Worm (Caenorhabditis elegans): Measurements from ENCODE around the gene let-418.
"Not testable (repeated sequence)": the region's sequence is repeated elsewhere in the genome, so short reads cannot be mapped to it uniquely, and the experiment has no call there.

Gene let-418

ce11 chrV:5826592-5826991 is at the start of gene let-418:
Gene let-418, plus strand, starts transcription at chrV:5826833.
- TF ChIP-seq unc-62 (GFP tag; optimal IDR thresholded peaks at IDR 0.05) = no peak
- no peak for TF ChIP-seq ceh-16 (tag; optimal IDR thresholded peaks at IDR 0.05)
- no peak for TF ChIP-seq nhr-10 (tag; optimal IDR thresholded peaks at IDR 0.05)
- no peak for TF ChIP-seq ztf-11 (tag; optimal IDR thresholded peaks at IDR 0.05)
- TF ChIP-seq mab-5 (tag; optimal IDR thresholded peaks at IDR 0.05) = no peak
- TF ChIP-seq ZK546.5 (tag; optimal IDR thresholded peaks at IDR 0.05) = no peak
- no peak for TF ChIP-seq nhr-12 (tag; optimal IDR thresholded peaks at IDR 0.05)
- TF ChIP-seq fos-1 (tag; optimal IDR thresholded peaks at IDR 0.05) = no peak
- TF ChIP-seq ama-1 (optimal IDR thresholded peaks at IDR 0.05) = no peak
- TF ChIP-seq ztf-4 (tag; optimal IDR thresholded peaks at IDR 0.05) = no peak
- TF ChIP-seq alr-1 (tag; optimal IDR thresholded peaks at IDR 0.05) = no peak
- no peak for TF ChIP-seq nhr-129 (tag; optimal IDR thresholded peaks at IDR 0.05)
- no peak for TF ChIP-seq Y55F3AM.14 (GFP tag; optimal IDR thresholded peaks at IDR 0.05)
- TF ChIP-seq blmp-1 (tag; optimal IDR thresholded peaks at IDR 0.05; ENCODE audit: insufficient read depth) = no peak
- TF ChIP-seq zag-1 (tag; optimal IDR thresholded peaks at IDR 0.05) = no peak
- no peak for TF ChIP-seq skn-1 (tag; optimal IDR thresholded peaks at IDR 0.05)
- TF ChIP-seq mbf-1 (tag; optimal IDR thresholded peaks at IDR 0.05) = no peak
- TF ChIP-seq nhr-11 (tag; optimal IDR thresholded peaks at IDR 0.05) = no peak

DNA sequence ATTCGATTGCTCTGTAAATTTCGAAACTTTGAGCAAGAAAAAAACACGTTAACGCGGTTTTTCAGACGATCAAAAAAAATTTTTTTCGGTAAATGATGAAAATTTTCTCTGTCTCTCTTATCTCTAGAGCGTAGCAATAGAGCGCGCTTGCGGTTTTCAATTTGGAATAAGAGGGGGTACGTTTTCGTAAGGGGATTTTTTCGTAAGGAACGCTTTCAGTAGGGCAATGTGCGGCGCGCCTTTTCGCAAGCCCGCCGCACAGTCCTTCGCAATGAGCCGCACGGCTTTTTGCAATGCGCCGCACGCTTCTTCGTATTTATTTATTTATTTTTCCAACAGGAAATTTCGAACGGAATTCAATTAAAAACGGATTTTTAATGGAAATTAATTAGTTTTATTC is 49.7 kb upstream of the let-418 start, which contains the start of gene F44E7.4:
Gene F44E7.4 (minus strand): TSS at position 13 of the 400 bp plus-strand sequence.
- TF ChIP-seq lsy-2 (tag; optimal IDR thresholded peaks at IDR 0.05) (peak in 1 of 2 experiments; percentile 59), nhr-129 (tag; optimal IDR thresholded peaks at IDR 0.05) (peak; percentile 52), gmeb-1 (tag; optimal IDR thresholded peaks at IDR 0.05) (peak; percentile 3), C34F6.9 (tag; optimal IDR thresholded peaks at IDR 0.05) (peak; percentile 59), sma-3 (GFP tag; optimal IDR thresholded peaks at IDR 0.05) (peak; percentile 19), F13H6.1 (tag; optimal IDR thresholded peaks at IDR 0.05) (peak; percentile 53), crh-2 (tag; optimal IDR thresholded peaks at IDR 0.05) (peak; percentile 32), unc-55 (GFP tag; optimal IDR thresholded peaks at IDR 0.05) (peak; percentile 64), nhr-25 (tag; optimal IDR thresholded peaks at IDR 0.05) (peak; percentile 2), lin-13 (GFP tag; optimal IDR thresholded peaks at IDR 0.05) (peak; percentile 50), sma-9 (GFP tag; optimal IDR thresholded peaks at IDR 0.05) (peak; percentile 11)
- not testable (repeated sequence) for TF ChIP-seq sma-9 (tag; optimal IDR thresholded peaks at IDR 0.05)

DNA sequence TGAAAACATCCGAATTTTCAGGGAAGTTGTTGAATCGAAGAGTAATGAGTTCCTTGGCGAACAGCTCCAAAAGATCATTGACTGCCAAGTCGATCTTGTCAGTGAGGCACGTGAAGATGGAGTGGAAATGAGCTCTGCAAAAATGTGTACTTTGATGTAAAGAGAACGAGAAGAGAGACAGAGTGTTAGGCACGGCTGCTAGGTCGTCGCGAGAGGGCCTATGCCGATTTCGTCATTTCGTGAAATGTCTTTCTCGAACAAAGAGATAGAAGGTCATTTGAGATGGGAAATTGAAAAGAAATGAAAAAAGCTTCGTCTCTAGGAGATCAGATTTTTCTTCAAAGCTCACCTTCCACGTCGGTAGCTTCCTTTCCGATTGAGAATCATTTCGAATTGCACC is 46.6 kb upstream of the let-418 start:
- no peak for TF ChIP-seq sma-3 (GFP tag; optimal IDR thresholded peaks at IDR 0.05)
- peak; percentile 98 for TF ChIP-seq nhr-129 (tag; optimal IDR thresholded peaks at IDR 0.05)
- TF ChIP-seq peb-1 (tag; optimal IDR thresholded peaks at IDR 0.05) = no peak
- no peak for TF ChIP-seq elt-3 (tag; optimal IDR thresholded peaks at IDR 0.05)
- TF ChIP-seq nhr-12 (tag; optimal IDR thresholded peaks at IDR 0.05) = no peak
- no peak for TF ChIP-seq lin-13 (GFP tag; optimal IDR thresholded peaks at IDR 0.05)
- TF ChIP-seq elt-1 (tag; optimal IDR thresholded peaks at IDR 0.05) = no peak
- no peak for TF ChIP-seq zag-1 (tag; optimal IDR thresholded peaks at IDR 0.05)
- TF ChIP-seq nhr-6 (tag; optimal IDR thresholded peaks at IDR 0.05) = no peak
- no peak for TF ChIP-seq ceh-82 (tag; optimal IDR thresholded peaks at IDR 0.05)
- peak; percentile 44 for TF ChIP-seq fos-1 (tag; optimal IDR thresholded peaks at IDR 0.05)
- peak; percentile 43 for TF ChIP-seq sma-9 (GFP tag; optimal IDR thresholded peaks at IDR 0.05)
- TF ChIP-seq sma-9 (tag; optimal IDR thresholded peaks at IDR 0.05) = no peak
- no peak for TF ChIP-seq nhr-23 (tag; optimal IDR thresholded peaks at IDR 0.05)
- TF ChIP-seq gmeb-1 (tag; optimal IDR thresholded peaks at IDR 0.05) = no peak
- TF ChIP-seq F13H6.1 (tag; optimal IDR thresholded peaks at IDR 0.05) = peak; percentile 34
- TF ChIP-seq unc-55 (GFP tag; optimal IDR thresholded peaks at IDR 0.05) = peak; percentile 29
- TF ChIP-seq lsy-2 (tag; optimal IDR thresholded peaks at IDR 0.05) = peak in 1 of 2 experiments; percentile 43
- TF ChIP-seq egl-27 (tag; optimal IDR thresholded peaks at IDR 0.05) = no peak
- TF ChIP-seq C34F6.9 (tag; optimal IDR thresholded peaks at IDR 0.05) = peak; percentile 44
- no peak for TF ChIP-seq dmd-4 (tag; optimal IDR thresholded peaks at IDR 0.05)

ce11 chrV:5780713-5781360 is 45.8 kb upstream of the let-418 start, which contains the start of gene F44E7.5:
Gene F44E7.5, minus strand, starts transcription at chrV:5780922.
- peak; percentile 81 for TF ChIP-seq crh-2 (tag; optimal IDR thresholded peaks at IDR 0.05)
- TF ChIP-seq gmeb-1 (tag; optimal IDR thresholded peaks at IDR 0.05) = peak; percentile 65
- TF ChIP-seq F13H6.1 (tag; optimal IDR thresholded peaks at IDR 0.05) = peak; percentile 39
- peak; percentile 60 for TF ChIP-seq sma-3 (GFP tag; optimal IDR thresholded peaks at IDR 0.05)
- TF ChIP-seq nhr-237 (tag; optimal IDR thresholded peaks at IDR 0.05) = no peak
- no peak for TF ChIP-seq ztf-4 (tag; optimal IDR thresholded peaks at IDR 0.05)
- TF ChIP-seq ZK546.5 (tag; optimal IDR thresholded peaks at IDR 0.05) = no peak
- TF ChIP-seq lin-11 (tag; optimal IDR thresholded peaks at IDR 0.05) = no peak
- TF ChIP-seq ama-1 (optimal IDR thresholded peaks at IDR 0.05) = no peak
- TF ChIP-seq nhr-129 (tag; optimal IDR thresholded peaks at IDR 0.05) = peak; percentile 100
- TF ChIP-seq aly-2 (tag; optimal IDR thresholded peaks at IDR 0.05) = no peak
- TF ChIP-seq nhr-21 (tag; optimal IDR thresholded peaks at IDR 0.05) = peak; percentile 57
- peak; percentile 78 for TF ChIP-seq nhr-25 (tag; optimal IDR thresholded peaks at IDR 0.05)
- TF ChIP-seq lin-13 (GFP tag; optimal IDR thresholded peaks at IDR 0.05) = peak; percentile 70
- peak; percentile 91 for TF ChIP-seq fos-1 (tag; optimal IDR thresholded peaks at IDR 0.05)
- TF ChIP-seq lsy-2 (tag; optimal IDR thresholded peaks at IDR 0.05) = peak; percentile 5 to 69
- TF ChIP-seq mdl-1 (tag; optimal IDR thresholded peaks at IDR 0.05) = peak; percentile 61 to 76
- peak; percentile 43 for TF ChIP-seq Y55F3AM.14 (GFP tag; optimal IDR thresholded peaks at IDR 0.05)
- peak; percentile 62 for TF ChIP-seq unc-55 (GFP tag; optimal IDR thresholded peaks at IDR 0.05)
- TF ChIP-seq blmp-1 (tag; optimal IDR thresholded peaks at IDR 0.05; ENCODE audit: insufficient read depth) = peak; percentile 37
- peak; percentile 40 for TF ChIP-seq snpc-4 (tag; optimal IDR thresholded peaks at IDR 0.05)
- no peak for TF ChIP-seq peb-1 (tag; optimal IDR thresholded peaks at IDR 0.05)
- TF ChIP-seq C34F6.9 (tag; optimal IDR thresholded peaks at IDR 0.05) = peak; percentile 74
- TF ChIP-seq sma-9 (GFP tag; optimal IDR thresholded peaks at IDR 0.05) = peak; percentile 72
- no peak for TF ChIP-seq sma-9 (tag; optimal IDR thresholded peaks at IDR 0.05)

Measured in whole organism, L2 larva.